Worm (Caenorhabditis elegans) whole organism, L4 larva: ENCODE measurements around the gene irld-7.

Experiments used
- ces-1 ChIP-seq: fragments of 150-350 bp; sonication (generic microtip); optimal IDR thresholded peaks from 4 replicates; lab custom pipeline; 2014; ENCODE audit warnings: missing biosample characterization, missing genetic modification reagents, missing genetic modification characterization
- dve-1 ChIP-seq: sonication (generic microtip); optimal IDR thresholded peaks from 2 replicates; lab custom pipeline; 2017; ENCODE audit warnings: antibody characterized with exemption, mild to moderate bottlenecking, missing genetic modification characterization, missing compliant biosample characterization; ENCODE audit not compliant: insufficient read depth
- lin-15B ChIP-seq: fragments of 150-350 bp; sonication (generic microtip); optimal IDR thresholded peaks from 3 replicates; lab custom pipeline; 2014; ENCODE audit warnings: missing biosample characterization, missing genetic modification characterization
- nhr-25 ChIP-seq: sonication (generic microtip); optimal IDR thresholded peaks from 2 replicates; lab custom pipeline; 2017; ENCODE audit warnings: missing genetic modification characterization, mild to moderate bottlenecking, missing compliant biosample characterization, antibody characterized with exemption, moderate library complexity, borderline replicate concordance; ENCODE audit not compliant: insufficient read depth
- nhr-6 ChIP-seq: fragments of 150-350 bp; optimal IDR thresholded peaks from 2 replicates; lab custom pipeline; 2014; ENCODE audit warnings: missing biosample characterization, missing genetic modification characterization
- pqm-1 ChIP-seq: sonication (generic microtip); optimal IDR thresholded peaks from 2 replicates; lab custom pipeline; 2017; ENCODE audit warnings: missing biosample characterization, missing genetic modification characterization
- unc-62 ChIP-seq, 3 experiments: fragments of 150-350 bp in 1 of 3; sonication (generic microtip); optimal IDR thresholded peaks in 2 of 3; peaks in 1 of 3; 1 replicate in 1 of 3; 2 replicates in 2 of 3; lab custom pipeline; 2014 to 2017; ENCODE audit warnings: missing biosample characterization in 3 of 3, missing genetic modification characterization in 3 of 3, missing genetic modification reagents in 3 of 3, missing genotype in 1 of 3
- ztf-11 ChIP-seq: fragments of 150-350 bp; optimal IDR thresholded peaks from 2 replicates; lab custom pipeline; 2014; ENCODE audit warnings: missing biosample characterization, missing genetic modification characterization

DNA sequence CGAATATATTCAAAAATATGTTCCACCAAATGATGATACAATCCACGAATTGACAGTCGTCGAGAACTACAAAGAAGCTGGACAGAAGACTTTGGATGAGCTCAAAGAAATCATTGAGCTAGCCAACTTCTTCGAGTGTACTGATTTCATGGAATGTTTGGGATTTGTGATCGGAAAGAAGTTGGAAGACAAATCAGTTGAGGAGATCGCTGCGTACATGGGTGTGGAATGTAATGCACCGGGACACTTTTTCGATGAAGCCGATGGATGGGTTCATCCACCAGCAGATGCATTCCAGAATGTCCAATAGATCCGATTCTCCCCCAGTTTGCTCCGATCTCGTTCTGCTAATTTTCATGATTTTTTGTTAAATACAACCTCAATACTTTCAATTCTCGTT lies 13.4 kb downstream of the irld-7 start:
- TF ChIP-seq ces-1 (no peak), unc-62 (GFP tag; optimal IDR thresholded peaks at IDR 0.05 in 1 of 2; lab: Kevin White, UChicago) (peak in 1 of 2 experiments; percentile 55), unc-62 (tag; optimal IDR thresholded peaks at IDR 0.05; lab: Kevin White, UChicago) (no peak), nhr-25 (tag; lab: Kevin White, UChicago) (no peak), lin-15B (tag; lab: Kevin White, UChicago) (no peak), pqm-1 (tag; lab: Kevin White, UChicago) (no peak), nhr-6 (tag; lab: Kevin White, UChicago) (no peak), ztf-11 (tag; lab: Kevin White, UChicago) (no peak), dve-1 (peak; percentile 21)
